Worm (Caenorhabditis elegans) whole organism, L2 larva: ENCODE results near the gene isp-1.
"Not testable (repeated sequence)": the region's sequence is repeated elsewhere in the genome, so short reads cannot be mapped to it uniquely, and the experiment has no call there.

ENCODE experiments used
- dmd-4 ChIP-seq: sonication (generic microtip); optimal IDR thresholded peaks from 2 replicates; lab custom pipeline; 2017; ENCODE audit warnings: missing biosample characterization, missing genetic modification characterization
- elt-1 ChIP-seq: fragments of 150-350 bp; optimal IDR thresholded peaks from 2 replicates; lab custom pipeline; 2014; ENCODE audit warnings: missing biosample characterization, missing genetic modification characterization
- lin-13 ChIP-seq: fragments of 150-350 bp; optimal IDR thresholded peaks from 2 replicates; lab custom pipeline; 2014; ENCODE audit warnings: missing biosample characterization, missing genetic modification reagents, missing genetic modification characterization
- nhr-23 ChIP-seq: fragments of 150-350 bp; optimal IDR thresholded peaks from 2 replicates; lab custom pipeline; 2014; ENCODE audit warnings: missing biosample characterization, missing genetic modification reagents, missing genetic modification characterization
- nhr-237 ChIP-seq: fragments of 150-350 bp; optimal IDR thresholded peaks from 2 replicates; lab custom pipeline; 2014; ENCODE audit warnings: missing biosample characterization, missing genetic modification characterization
- nhr-77 ChIP-seq: fragments of 150-350 bp; optimal IDR thresholded peaks from 2 replicates; lab custom pipeline; 2014; ENCODE audit warnings: missing biosample characterization, missing genetic modification characterization
- snpc-4 ChIP-seq: fragments of 150-350 bp; optimal IDR thresholded peaks from 2 replicates; lab custom pipeline; 2014; ENCODE audit warnings: missing biosample characterization, missing genetic modification characterization
- ztf-11 ChIP-seq: sonication (generic microtip); optimal IDR thresholded peaks from 2 replicates; lab custom pipeline; 2017; ENCODE audit warnings: missing biosample characterization, missing genetic modification characterization
- ztf-4 ChIP-seq: fragments of 150-350 bp; optimal IDR thresholded peaks from 2 replicates; lab custom pipeline; 2014; ENCODE audit warnings: missing biosample characterization, missing genetic modification characterization

DNA sequence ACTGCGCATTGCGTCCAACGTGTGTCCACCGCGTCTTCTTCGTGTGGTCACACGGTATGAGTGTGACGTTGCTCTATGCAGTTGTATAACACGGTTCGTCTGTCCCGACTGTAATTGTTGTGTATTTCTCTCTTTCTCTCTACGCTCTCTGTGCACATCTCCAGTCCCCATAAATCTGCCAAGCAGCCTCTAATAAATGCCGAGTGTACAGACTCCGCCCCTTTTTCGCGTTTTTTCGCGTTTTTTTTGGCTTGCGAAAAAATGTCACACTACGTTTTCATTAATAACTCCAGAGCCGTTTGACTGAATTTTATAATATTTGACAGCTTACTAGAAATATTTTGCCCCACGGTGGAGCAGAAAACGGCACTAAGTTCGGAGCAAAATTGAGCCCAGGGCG, 13.5 kb downstream of the isp-1 start, which contains the start of gene erp-44.3:
- TF ChIP-seq dmd-4 (tag; lab: Kevin White, UChicago); elt-1 (tag; lab: Kevin White, UChicago); lin-13 (GFP tag; lab: Kevin White, UChicago); snpc-4 (tag; lab: Kevin White, UChicago); nhr-77 (tag; lab: Kevin White, UChicago); nhr-23 (tag; lab: Kevin White, UChicago); nhr-237; ztf-11 (tag; lab: Kevin White, UChicago); ztf-4 (tag; lab: Kevin White, UChicago): not testable (repeated sequence)
